Worm (Caenorhabditis elegans) whole organism, L4 larva: ENCODE results near the gene nasp-1.

Source experiments
- D1046.2 ChIP-seq: fragments of 200-800 bp; sonication (Bioruptor generic); IDR thresholded peaks from 2 replicates; pipeline ENCODE4 v1.3.6; 2022; ENCODE audit warnings: missing genetic modification characterization, missing compliant biosample characterization
- F26F4.8 ChIP-seq: fragments of 200-800 bp; sonication (Bioruptor generic); conservative IDR thresholded peaks from 2 replicates; pipeline ENCODE4 v1.3.6; 2022; ENCODE audit warnings: missing genetic modification characterization, missing compliant biosample characterization
- F44E2.7 ChIP-seq: fragments of 200-800 bp; sonication (Bioruptor generic); IDR thresholded peaks from 2 replicates; pipeline ENCODE4 v2.1.2; 2022; ENCODE audit warnings: missing genetic modification characterization, missing compliant biosample characterization
- F49E8.2 ChIP-seq: sonication (generic microtip); optimal IDR thresholded peaks from 2 replicates; lab custom pipeline; 2016; ENCODE audit warnings: missing compliant biosample characterization, mild to moderate bottlenecking, missing genetic modification characterization, borderline replicate concordance
- T26A8.4 ChIP-seq: fragments of 200-800 bp; sonication (Bioruptor generic); IDR thresholded peaks from 2 replicates; pipeline ENCODE4 v1.3.6; 2022; ENCODE audit warnings: missing genetic modification characterization, missing compliant biosample characterization
- ZK337.2 ChIP-seq: fragments of 200-800 bp; sonication (Bioruptor generic); IDR thresholded peaks from 2 replicates; pipeline ENCODE4 v1.3.6; 2022; ENCODE audit warnings: missing genetic modification reagents, missing genetic modification characterization, missing compliant biosample characterization
- aha-1 ChIP-seq: fragments of 150-350 bp; peaks from one replicate; lab custom pipeline; 2014; ENCODE audit warnings: missing biosample characterization, missing genetic modification characterization
- ceh-20 ChIP-seq: fragments of 200-800 bp; sonication (Bioruptor generic); IDR thresholded peaks from 2 replicates; pipeline ENCODE4 v1.3.6; 2022; ENCODE audit warnings: missing genetic modification reagents, missing genetic modification characterization, missing compliant biosample characterization
- daf-12 ChIP-seq: fragments of 150-350 bp; optimal IDR thresholded peaks from 2 replicates; lab custom pipeline; 2014; ENCODE audit warnings: missing biosample characterization, missing genetic modification reagents, missing genetic modification characterization
- daf-16 ChIP-seq, 3 experiments: sonication (generic microtip); optimal IDR thresholded peaks; 2 replicates each; lab custom pipeline; 2016 to 2017; ENCODE audit warnings: missing genetic modification characterization in 3 of 3, missing genetic modification reagents in 3 of 3, mild to moderate bottlenecking in 2 of 3, missing compliant biosample characterization in 2 of 3, missing biosample characterization in 1 of 3, moderate library complexity in 1 of 3
- dmd-6 ChIP-seq: fragments of 200-800 bp; sonication (Bioruptor generic); IDR thresholded peaks from 2 replicates; pipeline ENCODE4 v1.3.6; 2022; ENCODE audit warnings: missing genetic modification reagents, missing genetic modification characterization, missing compliant biosample characterization
- dpl-1 ChIP-seq: fragments of 150-350 bp; optimal IDR thresholded peaks from 2 replicates; lab custom pipeline; 2014; ENCODE audit warnings: missing biosample characterization, missing genetic modification reagents, missing genetic modification characterization
- dve-1 ChIP-seq: sonication (generic microtip); optimal IDR thresholded peaks from 2 replicates; lab custom pipeline; 2017; ENCODE audit warnings: antibody characterized with exemption, mild to moderate bottlenecking, missing genetic modification characterization, missing compliant biosample characterization; ENCODE audit not compliant: insufficient read depth
- egl-43 ChIP-seq: fragments of 200-800 bp; sonication (Bioruptor generic); IDR thresholded peaks from 2 replicates; pipeline ENCODE4 v1.3.6; 2022; ENCODE audit warnings: missing genetic modification reagents, missing genetic modification characterization, missing compliant biosample characterization
- fkh-10 ChIP-seq: fragments of 150-350 bp; optimal IDR thresholded peaks from 2 replicates; lab custom pipeline; 2014; ENCODE audit warnings: missing biosample characterization, missing genetic modification reagents, missing genetic modification characterization
- gei-8 ChIP-seq: fragments of 200-800 bp; sonication (Bioruptor generic); optimal IDR thresholded peaks from 2 replicates; lab custom pipeline; 2018; ENCODE audit warnings: mild to moderate bottlenecking, missing genetic modification characterization, missing compliant biosample characterization
- hlh-11 ChIP-seq: fragments of 200-800 bp; sonication (Bioruptor generic); optimal IDR thresholded peaks from 2 replicates; lab custom pipeline; 2018; ENCODE audit warnings: mild to moderate bottlenecking, missing genetic modification characterization, missing compliant biosample characterization
- hlh-30 ChIP-seq: sonication (generic microtip); optimal IDR thresholded peaks from 2 replicates; lab custom pipeline; 2017; ENCODE audit warnings: antibody characterized with exemption, mild to moderate bottlenecking, missing genetic modification characterization, missing compliant biosample characterization; ENCODE audit not compliant: insufficient read depth
- lin-13 ChIP-seq: fragments of 150-350 bp; optimal IDR thresholded peaks from 2 replicates; lab custom pipeline; 2014; ENCODE audit warnings: missing biosample characterization, missing genetic modification reagents, missing genetic modification characterization
- lin-15B ChIP-seq: fragments of 150-350 bp; sonication (generic microtip); optimal IDR thresholded peaks from 3 replicates; lab custom pipeline; 2014; ENCODE audit warnings: missing biosample characterization, missing genetic modification characterization
- lin-29 ChIP-seq: fragments of 200-800 bp; sonication (Bioruptor generic); IDR thresholded peaks from 2 replicates; pipeline ENCODE4 v1.3.6; 2022; ENCODE audit warnings: missing genetic modification reagents, missing genetic modification characterization, missing compliant biosample characterization
- lin-38 ChIP-seq: fragments of 200-800 bp; sonication (Bioruptor generic); IDR thresholded peaks from 2 replicates; pipeline ENCODE4 v1.3.6; 2022; ENCODE audit warnings: missing genetic modification reagents, missing genetic modification characterization, missing compliant biosample characterization
- lin-39 ChIP-seq: fragments of 150-350 bp; optimal IDR thresholded peaks from 2 replicates; lab custom pipeline; 2014; ENCODE audit warnings: missing biosample characterization, missing genetic modification reagents, missing genetic modification characterization
- lir-3 ChIP-seq: sonication (generic microtip); optimal IDR thresholded peaks from 2 replicates; lab custom pipeline; 2016; ENCODE audit warnings: mild to moderate bottlenecking, missing genetic modification characterization, missing compliant biosample characterization
- lsy-2 ChIP-seq, 2 experiments: fragments of 150-350 bp in 1 of 2; sonication (generic microtip) in 1 of 2; optimal IDR thresholded peaks; 2 replicates each; lab custom pipeline; 2014 to 2017; ENCODE audit warnings: missing biosample characterization in 2 of 2, missing genetic modification characterization in 2 of 2
- madf-5 ChIP-seq, 2 experiments: fragments of 200-800 bp; sonication (Bioruptor generic); IDR thresholded peaks; 2 replicates each; pipeline ENCODE4 v1.3.6; 2022; ENCODE audit warnings: missing compliant biosample characterization in 2 of 2, missing genetic modification characterization in 2 of 2
- mep-1 ChIP-seq: fragments of 150-350 bp; sonication (generic microtip); optimal IDR thresholded peaks from 3 replicates; lab custom pipeline; 2014; ENCODE audit warnings: missing biosample characterization, missing genetic modification characterization
- mes-2 ChIP-seq: sonication (generic microtip); optimal IDR thresholded peaks from 2 replicates; lab custom pipeline; 2016; ENCODE audit warnings: missing genotype, mild to moderate bottlenecking, missing genetic modification characterization, missing compliant biosample characterization; ENCODE audit not compliant: poor library complexity, severe bottlenecking
- mxl-3 ChIP-seq: fragments of 200-800 bp; sonication (Bioruptor generic); optimal IDR thresholded peaks from 2 replicates; lab custom pipeline; 2018; ENCODE audit warnings: mild to moderate bottlenecking, missing genetic modification characterization, missing compliant biosample characterization
- nhr-10 ChIP-seq: fragments of 150-350 bp; optimal IDR thresholded peaks from 2 replicates; lab custom pipeline; 2014; ENCODE audit warnings: missing biosample characterization, missing genetic modification characterization
- nhr-11 ChIP-seq: fragments of 150-350 bp; optimal IDR thresholded peaks from 2 replicates; lab custom pipeline; 2014; ENCODE audit warnings: missing biosample characterization, missing genetic modification characterization
- nhr-111 ChIP-seq: fragments of 200-800 bp; sonication (Bioruptor generic); optimal IDR thresholded peaks from 2 replicates; lab custom pipeline; 2018; ENCODE audit warnings: mild to moderate bottlenecking, missing genetic modification characterization, missing compliant biosample characterization
- nhr-237 ChIP-seq: sonication (generic microtip); optimal IDR thresholded peaks from 2 replicates; lab custom pipeline; 2017; ENCODE audit warnings: missing biosample characterization, missing genetic modification characterization
- nhr-25 ChIP-seq: sonication (generic microtip); optimal IDR thresholded peaks from 2 replicates; lab custom pipeline; 2017; ENCODE audit warnings: missing genetic modification characterization, mild to moderate bottlenecking, missing compliant biosample characterization, antibody characterized with exemption, moderate library complexity, borderline replicate concordance; ENCODE audit not compliant: insufficient read depth
- nhr-28 ChIP-seq: fragments of 150-350 bp; optimal IDR thresholded peaks from 2 replicates; lab custom pipeline; 2014; ENCODE audit warnings: missing biosample characterization, missing genetic modification characterization
- nhr-48 ChIP-seq: sonication (generic microtip); optimal IDR thresholded peaks from 2 replicates; lab custom pipeline; 2016; ENCODE audit warnings: mild to moderate bottlenecking, missing genetic modification characterization, missing compliant biosample characterization
- nhr-6 ChIP-seq: fragments of 150-350 bp; optimal IDR thresholded peaks from 2 replicates; lab custom pipeline; 2014; ENCODE audit warnings: missing biosample characterization, missing genetic modification characterization
- nhr-77 ChIP-seq: fragments of 150-350 bp; optimal IDR thresholded peaks from 2 replicates; lab custom pipeline; 2014; ENCODE audit warnings: missing biosample characterization, missing genetic modification characterization
- pha-4 ChIP-seq, 2 experiments: fragments of 150-350 bp in 1 of 2; fragments of 200-800 bp in 1 of 2; sonication (Bioruptor generic) in 1 of 2; IDR thresholded peaks in 1 of 2; optimal IDR thresholded peaks in 1 of 2; 2 replicates each; pipeline versions ENCODE4 v1.3.6 to Lab custom; 2014 to 2022; ENCODE audit warnings: missing genetic modification characterization in 2 of 2, missing genetic modification reagents in 2 of 2, missing biosample characterization in 1 of 2, missing compliant biosample characterization in 1 of 2
- php-3 ChIP-seq: fragments of 200-800 bp; sonication (Bioruptor generic); IDR thresholded peaks from 2 replicates; pipeline ENCODE4 v1.3.6; 2022; ENCODE audit warnings: missing genetic modification reagents, missing genetic modification characterization, missing compliant biosample characterization
- pqm-1 ChIP-seq: sonication (generic microtip); optimal IDR thresholded peaks from 2 replicates; lab custom pipeline; 2017; ENCODE audit warnings: missing biosample characterization, missing genetic modification characterization
- rbr-2 ChIP-seq: sonication (generic microtip); optimal IDR thresholded peaks from 2 replicates; lab custom pipeline; 2016; ENCODE audit warnings: missing genotype, missing genetic modification characterization, missing compliant biosample characterization
- spr-1 ChIP-seq: sonication (generic microtip); optimal IDR thresholded peaks from 2 replicates; lab custom pipeline; 2016; ENCODE audit warnings: mild to moderate bottlenecking, missing genetic modification characterization, missing compliant biosample characterization
- tag-97 ChIP-seq: fragments of 200-800 bp; sonication (Bioruptor generic); IDR thresholded peaks from 2 replicates; pipeline ENCODE4 v1.3.6; 2022; ENCODE audit warnings: missing genetic modification characterization, missing compliant biosample characterization
- unc-130 ChIP-seq: sonication (generic microtip); optimal IDR thresholded peaks from 2 replicates; lab custom pipeline; 2016; ENCODE audit warnings: missing genetic modification reagents, missing genetic modification characterization, missing compliant biosample characterization
- unc-62 ChIP-seq, 3 experiments: fragments of 150-350 bp in 1 of 3; sonication (generic microtip); optimal IDR thresholded peaks in 2 of 3; peaks in 1 of 3; 1 replicate in 1 of 3; 2 replicates in 2 of 3; lab custom pipeline; 2014 to 2017; ENCODE audit warnings: missing biosample characterization in 3 of 3, missing genetic modification characterization in 3 of 3, missing genetic modification reagents in 3 of 3, missing genotype in 1 of 3
- zip-2 ChIP-seq: fragments of 150-350 bp; optimal IDR thresholded peaks from 2 replicates; lab custom pipeline; 2014; ENCODE audit warnings: missing biosample characterization, missing genetic modification characterization
- ztf-7 ChIP-seq: fragments of 150-350 bp; optimal IDR thresholded peaks from 2 replicates; lab custom pipeline; 2014; ENCODE audit warnings: missing biosample characterization, missing genetic modification characterization

Gene nasp-1

ce11 chrII:11097154-11097887 lies 9.1 kb upstream of the nasp-1 start, which contains the start of the genes rpl-36.A and nuo-1 (continued):
- no peak for TF ChIP-seq daf-16 (GFP tag; optimal IDR thresholded peaks at IDR 0.05; lab: Kevin White, UChicago)
- TF ChIP-seq daf-16 (tag; optimal IDR thresholded peaks at IDR 0.05; lab: Kevin White, UChicago), result peak; percentile 41
- TF ChIP-seq ceh-20 (GFP tag; lab: Robert Waterston, UW), result peak; percentile 43; the same call in 1 of the 2 replicates
- TF ChIP-seq pha-4 (GFP tag; IDR thresholded peaks at IDR 0.05; lab: Robert Waterston, UW), result no peak
- peak; percentile 12 for TF ChIP-seq pha-4 (tag; optimal IDR thresholded peaks at IDR 0.05; lab: Kevin White, UChicago)
- TF ChIP-seq lin-29 (GFP tag; lab: Robert Waterston, UW), result no peak
- no peak for TF ChIP-seq ztf-7 (tag; lab: Kevin White, UChicago)
- no peak for TF ChIP-seq nhr-111 (GFP tag; lab: Kevin White, UChicago)
- TF ChIP-seq nhr-6, result peak; percentile 81
- TF ChIP-seq unc-130, result peak; percentile 50
- TF ChIP-seq F44E2.7 (GFP tag; lab: Robert Waterston, UW), result no peak
- no peak for TF ChIP-seq lin-39 (tag; lab: Kevin White, UChicago)
- no peak for TF ChIP-seq gei-8 (GFP tag; lab: Kevin White, UChicago)
- peak; percentile 86 for TF ChIP-seq nhr-77 (tag; lab: Kevin White, UChicago)
- TF ChIP-seq nhr-10 (tag; lab: Kevin White, UChicago), result no peak
- TF ChIP-seq hlh-30 (tag; lab: Kevin White, UChicago), result peak; percentile 76
- TF ChIP-seq lir-3 (tag; lab: Kevin White, UChicago), result no peak
- peak; percentile 54 for TF ChIP-seq lin-13 (GFP tag; lab: Kevin White, UChicago)
- TF ChIP-seq lin-15B (tag; lab: Kevin White, UChicago), result no peak
- TF ChIP-seq php-3 (GFP tag; lab: Robert Waterston, UW), result no peak
- TF ChIP-seq madf-5 (GFP tag; IDR thresholded peaks at IDR 0.05; lab: Robert Waterston, UW), result no peak
- no peak for TF ChIP-seq F26F4.8
- peak; percentile 85 for TF ChIP-seq mep-1
- TF ChIP-seq nhr-28 (tag; lab: Kevin White, UChicago), result peak; percentile 48
- no peak for TF ChIP-seq tag-97 (GFP tag; lab: Robert Waterston, UW)
- TF ChIP-seq T26A8.4 (GFP tag; lab: Robert Waterston, UW), result no peak
- TF ChIP-seq nhr-25 (tag; lab: Kevin White, UChicago), result peak; percentile 9
- TF ChIP-seq unc-62 (GFP tag; optimal IDR thresholded peaks at IDR 0.05 in 1 of 2; lab: Kevin White, UChicago), result peak in 1 of 2 experiments; percentile 50
- TF ChIP-seq unc-62 (tag; optimal IDR thresholded peaks at IDR 0.05; lab: Kevin White, UChicago), result no peak
- peak; percentile 71 for TF ChIP-seq dve-1 (tag; lab: Kevin White, UChicago)
- no peak for TF ChIP-seq egl-43
- peak; percentile 98 for TF ChIP-seq D1046.2 (GFP tag; lab: Robert Waterston, UW)
- no peak for TF ChIP-seq ZK337.2
- TF ChIP-seq lsy-2 (tag; optimal IDR thresholded peaks at IDR 0.05; lab: Kevin White, UChicago), result peak; percentile 91 to 99
- peak; percentile 86 for TF ChIP-seq mes-2 (tag; lab: Kevin White, UChicago)
- peak; percentile 83 for TF ChIP-seq dpl-1 (GFP tag; lab: Kevin White, UChicago)
- peak; percentile 57 for TF ChIP-seq rbr-2 (tag; lab: Kevin White, UChicago)
- TF ChIP-seq pqm-1 (tag; lab: Kevin White, UChicago), result no peak
- peak; percentile 36 for TF ChIP-seq mxl-3 (GFP tag; lab: Kevin White, UChicago)
- TF ChIP-seq fkh-10 (GFP tag; lab: Kevin White, UChicago), result peak; percentile 1
- peak; percentile 80 for TF ChIP-seq hlh-11 (tag; lab: Kevin White, UChicago)
- TF ChIP-seq F49E8.2, result no peak
- no peak for TF ChIP-seq nhr-48 (tag; lab: Kevin White, UChicago)
- TF ChIP-seq dmd-6, result peak; percentile 49
- peak; percentile 78 for TF ChIP-seq lin-38
- TF ChIP-seq nhr-237, result no peak
- no peak for TF ChIP-seq zip-2 (tag; lab: Kevin White, UChicago)
- TF ChIP-seq nhr-11 (tag; lab: Kevin White, UChicago), result peak; percentile 67
- TF ChIP-seq daf-12 (tag; lab: Kevin White, UChicago), result no peak
- TF ChIP-seq spr-1 (tag; lab: Kevin White, UChicago), result peak; percentile 20
- TF ChIP-seq aha-1 (tag; lab: Kevin White, UChicago), result peak; percentile 58
